Worm (Caenorhabditis elegans) whole organism, L4 larva: Measurements from ENCODE around the gene asns-2.

ENCODE experiments used
- Y5F2A.4 ChIP-seq: fragments of 200-800 bp; sonication (Bioruptor generic); optimal IDR thresholded peaks from 2 replicates; lab custom pipeline; 2018; ENCODE audit warnings: mild to moderate bottlenecking, missing genetic modification characterization, missing compliant biosample characterization
- ZK546.5 ChIP-seq, 2 experiments: sonication (generic microtip); optimal IDR thresholded peaks; 2 replicates each; lab custom pipeline; 2017; ENCODE audit warnings: missing biosample characterization in 2 of 2, missing genetic modification characterization in 2 of 2
- aha-1 ChIP-seq: fragments of 150-350 bp; peaks from one replicate; lab custom pipeline; 2014; ENCODE audit warnings: missing biosample characterization, missing genetic modification characterization
- aly-2 ChIP-seq: sonication (generic microtip); optimal IDR thresholded peaks from 2 replicates; lab custom pipeline; 2018; ENCODE audit warnings: missing biosample characterization, missing genetic modification characterization
- ceh-28 ChIP-seq: fragments of 150-350 bp; optimal IDR thresholded peaks from 2 replicates; lab custom pipeline; 2014; ENCODE audit warnings: missing biosample characterization, missing genetic modification reagents, missing genetic modification characterization
- ces-1 ChIP-seq: fragments of 150-350 bp; sonication (generic microtip); optimal IDR thresholded peaks from 4 replicates; lab custom pipeline; 2014; ENCODE audit warnings: missing biosample characterization, missing genetic modification reagents, missing genetic modification characterization
- lin-29 ChIP-seq: fragments of 200-800 bp; sonication (Bioruptor generic); IDR thresholded peaks from 2 replicates; pipeline ENCODE4 v1.3.6; 2022; ENCODE audit warnings: missing genetic modification reagents, missing genetic modification characterization, missing compliant biosample characterization
- mdl-1 ChIP-seq, 2 experiments: fragments of 150-350 bp in 1 of 2; sonication (generic microtip) in 1 of 2; optimal IDR thresholded peaks; 2 replicates each; lab custom pipeline; 2014 to 2017; ENCODE audit warnings: missing biosample characterization in 2 of 2, missing genetic modification characterization in 2 of 2
- nhr-25 ChIP-seq: sonication (generic microtip); optimal IDR thresholded peaks from 2 replicates; lab custom pipeline; 2017; ENCODE audit warnings: missing genetic modification characterization, mild to moderate bottlenecking, missing compliant biosample characterization, antibody characterized with exemption, moderate library complexity, borderline replicate concordance; ENCODE audit not compliant: insufficient read depth
- nhr-28 ChIP-seq: fragments of 150-350 bp; optimal IDR thresholded peaks from 2 replicates; lab custom pipeline; 2014; ENCODE audit warnings: missing biosample characterization, missing genetic modification characterization
- nhr-41 ChIP-seq: fragments of 200-800 bp; sonication (Bioruptor generic); IDR thresholded peaks from 2 replicates; pipeline ENCODE4 v1.3.6; 2022; ENCODE audit warnings: missing genetic modification reagents, missing genetic modification characterization, missing compliant biosample characterization
- nhr-76 ChIP-seq: fragments of 150-350 bp; optimal IDR thresholded peaks from 2 replicates; lab custom pipeline; 2014; ENCODE audit warnings: missing biosample characterization, missing genetic modification characterization
- unc-130 ChIP-seq: sonication (generic microtip); optimal IDR thresholded peaks from 2 replicates; lab custom pipeline; 2016; ENCODE audit warnings: missing genetic modification reagents, missing genetic modification characterization, missing compliant biosample characterization
- unc-39 ChIP-seq: sonication (generic microtip); optimal IDR thresholded peaks from 2 replicates; lab custom pipeline; 2017; ENCODE audit warnings: missing biosample characterization, missing genetic modification characterization

- no peak for TF ChIP-seq nhr-25 (tag; lab: Kevin White, UChicago)
- no peak for TF ChIP-seq unc-39
- no peak for TF ChIP-seq nhr-28
- TF ChIP-seq nhr-76 (tag; lab: Kevin White, UChicago) = no peak
- no peak for TF ChIP-seq Y5F2A.4 (GFP tag; lab: Kevin White, UChicago)
- TF ChIP-seq unc-130 (GFP tag; lab: Kevin White, UChicago) = no peak
- no peak for TF ChIP-seq ceh-28 (tag; lab: Kevin White, UChicago)
- no peak for TF ChIP-seq aly-2 (tag; lab: Kevin White, UChicago)
- no peak for TF ChIP-seq ZK546.5 (tag; optimal IDR thresholded peaks at IDR 0.05; lab: Kevin White, UChicago)
- TF ChIP-seq ces-1 (GFP tag; lab: Kevin White, UChicago) = no peak
- TF ChIP-seq mdl-1 (tag; optimal IDR thresholded peaks at IDR 0.05; lab: Kevin White, UChicago) = no peak
- TF ChIP-seq aha-1 (tag; lab: Kevin White, UChicago) = no peak
- no peak for TF ChIP-seq lin-29 (GFP tag; lab: Robert Waterston, UW)
- TF ChIP-seq nhr-41 (GFP tag; lab: Robert Waterston, UW) = no peak
These were observed 37.0 kb upstream of the asns-2 start for ce11 chrX:8787689-8788222.
